Worm (Caenorhabditis elegans): Measurements from ENCODE around the gene unc-49.

ce11 chrIII:10538757-10539213 lies 18.2 kb downstream of the unc-49 start, which contains the start of gene nlp-68:
- TF ChIP-seq lsy-2 (tag; optimal IDR thresholded peaks at IDR 0.05): no peak
- TF ChIP-seq drap-1 (GFP tag; optimal IDR thresholded peaks at IDR 0.05): no peak
- TF ChIP-seq nhr-12 (tag; optimal IDR thresholded peaks at IDR 0.05): no peak
- TF ChIP-seq nhr-76 (tag; optimal IDR thresholded peaks at IDR 0.05): no peak
- TF ChIP-seq snpc-4 (tag; optimal IDR thresholded peaks at IDR 0.05): no peak
- no peak for TF ChIP-seq elt-3 (tag; optimal IDR thresholded peaks at IDR 0.05)
- TF ChIP-seq pha-4 (tag; optimal IDR thresholded peaks at IDR 0.05): no peak
- TF ChIP-seq ceh-83 (GFP tag; optimal IDR thresholded peaks at IDR 0.05): no peak
- no peak for TF ChIP-seq tbx-8 (GFP tag; optimal IDR thresholded peaks at IDR 0.05)
- no peak for TF ChIP-seq unc-39 (tag; optimal IDR thresholded peaks at IDR 0.05)
- no peak for TF ChIP-seq sptf-1 (tag; optimal IDR thresholded peaks at IDR 0.05)
- TF ChIP-seq nhr-237 (tag; optimal IDR thresholded peaks at IDR 0.05): no peak
